Fruit fly (Drosophila melanogaster): Measurements from ENCODE around the gene kri.

- TF ChIP-seq ttk (optimal IDR thresholded peaks at IDR 0.05) (no peak), psq (optimal IDR thresholded peaks at IDR 0.05) (no peak), Myc (optimal IDR thresholded peaks at IDR 0.05) (no peak), Sin3A (optimal IDR thresholded peaks at IDR 0.05) (no peak), h (optimal IDR thresholded peaks at IDR 0.05) (no peak)
Observed at dm6 chr3L:5859029-5859428, 48.3 kb downstream of the kri start.
